Worm (Caenorhabditis elegans) whole organism, L4 larva: ENCODE data around the gene lgg-1.

Source experiments
- F10B5.3 ChIP-seq: sonication (generic microtip); optimal IDR thresholded peaks from 2 replicates; lab custom pipeline; 2016; ENCODE audit warnings: mild to moderate bottlenecking, missing genetic modification characterization, missing compliant biosample characterization
- ceh-28 ChIP-seq: fragments of 150-350 bp; optimal IDR thresholded peaks from 2 replicates; lab custom pipeline; 2014; ENCODE audit warnings: missing biosample characterization, missing genetic modification reagents, missing genetic modification characterization
- egl-27 ChIP-seq: sonication (generic microtip); optimal IDR thresholded peaks from 3 replicates; lab custom pipeline; 2017; ENCODE audit warnings: missing biosample characterization, missing genetic modification reagents, missing genetic modification characterization
- fos-1 ChIP-seq: fragments of 150-350 bp; optimal IDR thresholded peaks from 2 replicates; lab custom pipeline; 2014; ENCODE audit warnings: missing biosample characterization, missing genetic modification characterization
- madf-9 ChIP-seq: fragments of 200-800 bp; sonication (Bioruptor generic); conservative IDR thresholded peaks from 2 replicates; pipeline ENCODE4 v1.3.6; 2022; ENCODE audit warnings: missing genetic modification reagents, missing genetic modification characterization, missing compliant biosample characterization
- mdl-1 ChIP-seq, 2 experiments: fragments of 150-350 bp in 1 of 2; sonication (generic microtip) in 1 of 2; optimal IDR thresholded peaks; 2 replicates each; lab custom pipeline; 2014 to 2017; ENCODE audit warnings: missing biosample characterization in 2 of 2, missing genetic modification characterization in 2 of 2
- mep-1 ChIP-seq: fragments of 150-350 bp; sonication (generic microtip); optimal IDR thresholded peaks from 3 replicates; lab custom pipeline; 2014; ENCODE audit warnings: missing biosample characterization, missing genetic modification characterization
- nhr-25 ChIP-seq: sonication (generic microtip); optimal IDR thresholded peaks from 2 replicates; lab custom pipeline; 2017; ENCODE audit warnings: missing genetic modification characterization, mild to moderate bottlenecking, missing compliant biosample characterization, antibody characterized with exemption, moderate library complexity, borderline replicate concordance; ENCODE audit not compliant: insufficient read depth
- unc-39 ChIP-seq: sonication (generic microtip); optimal IDR thresholded peaks from 2 replicates; lab custom pipeline; 2017; ENCODE audit warnings: missing biosample characterization, missing genetic modification characterization
- unc-62 ChIP-seq, 3 experiments: fragments of 150-350 bp in 1 of 3; sonication (generic microtip); optimal IDR thresholded peaks in 2 of 3; peaks in 1 of 3; 1 replicate in 1 of 3; 2 replicates in 2 of 3; lab custom pipeline; 2014 to 2017; ENCODE audit warnings: missing biosample characterization in 3 of 3, missing genetic modification characterization in 3 of 3, missing genetic modification reagents in 3 of 3, missing genotype in 1 of 3
- zfp-3 ChIP-seq: fragments of 200-800 bp; sonication (Bioruptor generic); conservative IDR thresholded peaks from 2 replicates; pipeline ENCODE4 v1.3.6; 2022; ENCODE audit warnings: missing genetic modification reagents, missing genetic modification characterization, missing compliant biosample characterization

DNA sequence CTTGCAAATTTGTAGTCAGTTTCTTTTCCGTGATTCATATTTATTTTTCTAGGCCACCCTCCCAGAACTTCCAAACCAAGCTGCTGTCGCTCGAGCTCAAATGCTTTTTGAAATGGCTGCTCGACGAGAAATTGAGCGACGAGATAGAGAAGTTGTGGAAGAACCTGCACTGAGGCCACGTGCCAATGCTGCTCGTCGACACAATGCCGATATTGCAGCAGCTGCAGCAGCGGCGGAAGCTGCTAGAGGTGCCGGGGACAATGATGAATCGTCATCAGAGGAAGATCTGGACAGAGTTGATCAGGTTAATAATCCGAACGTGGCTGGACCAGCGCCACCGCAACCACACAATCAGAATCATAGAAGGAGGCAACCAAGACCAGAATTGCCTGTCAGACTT lies 25.8 kb upstream of the lgg-1 start:
- TF ChIP-seq fos-1 (tag; lab: Kevin White, UChicago), result no peak
- no peak for TF ChIP-seq mdl-1 (tag; optimal IDR thresholded peaks at IDR 0.05; lab: Kevin White, UChicago)
- TF ChIP-seq unc-62 (GFP tag; optimal IDR thresholded peaks at IDR 0.05 in 1 of 2; lab: Kevin White, UChicago), result no peak
- no peak for TF ChIP-seq unc-62 (tag; optimal IDR thresholded peaks at IDR 0.05; lab: Kevin White, UChicago)
- no peak for TF ChIP-seq nhr-25 (tag; lab: Kevin White, UChicago)
- TF ChIP-seq madf-9, result no peak
- no peak for TF ChIP-seq egl-27
- TF ChIP-seq zfp-3 (GFP tag; lab: Robert Waterston, UW), result no peak
- TF ChIP-seq F10B5.3 (tag; lab: Kevin White, UChicago), result no peak
- TF ChIP-seq mep-1 (tag; lab: Kevin White, UChicago), result no peak
- TF ChIP-seq unc-39 (tag; lab: Kevin White, UChicago), result no peak
- TF ChIP-seq ceh-28 (tag; lab: Kevin White, UChicago), result no peak
